Fruit fly (Drosophila melanogaster) whole organism, embryonic: ENCODE measurements around the gene be.

Experiments
- Aef1 ChIP-seq: fragments of 200-800 bp; sonication (Bioruptor generic); IDR thresholded peaks from 3 replicates; pipeline ENCODE4 v1.3.6; 2022; ENCODE audit warnings: missing biosample characterization, missing genetic modification characterization
- BEAF-32 ChIP-seq: fragments of 200-800 bp; sonication (Bioruptor generic); optimal IDR thresholded peaks from 3 replicates; lab custom pipeline; 2017; ENCODE audit warnings: missing biosample characterization, missing genetic modification characterization, mild to moderate bottlenecking, moderate library complexity, missing genetic modification reagents
- Bdp1 ChIP-seq: fragments of 200-800 bp; sonication (Bioruptor generic); optimal IDR thresholded peaks from 3 replicates; lab custom pipeline; 2016; ENCODE audit warnings: missing biosample characterization, missing genetic modification characterization
- CG1024 ChIP-seq: fragments of 200-800 bp; sonication (Bioruptor generic); IDR thresholded peaks from 2 replicates; pipeline ENCODE4 v1.3.6; 2022; ENCODE audit warnings: missing biosample characterization, missing genetic modification characterization
- CG10565 ChIP-seq: fragments of 200-800 bp; sonication (Bioruptor generic); optimal IDR thresholded peaks from 3 replicates; lab custom pipeline; 2016; ENCODE audit warnings: missing biosample characterization, mild to moderate bottlenecking, missing genetic modification characterization
- CG11085 ChIP-seq: fragments of 200-800 bp; sonication (Bioruptor generic); IDR thresholded peaks from 2 replicates; pipeline ENCODE4 v1.3.6; 2022; ENCODE audit warnings: missing biosample characterization, missing genetic modification characterization
- CG11696 ChIP-seq: fragments of 200-800 bp; sonication (Bioruptor generic); IDR thresholded peaks from 2 replicates; pipeline ENCODE4 v1.3.6; 2022; ENCODE audit warnings: missing biosample characterization, missing genetic modification characterization
- CG12071 ChIP-seq: fragments of 200-800 bp; sonication (Bioruptor generic); optimal IDR thresholded peaks from 3 replicates; lab custom pipeline; 2018; ENCODE audit warnings: missing biosample characterization, mild to moderate bottlenecking, missing genetic modification characterization
- CG12744 ChIP-seq: fragments of 200-800 bp; sonication (Bioruptor generic); optimal IDR thresholded peaks from 2 replicates; lab custom pipeline; 2016; ENCODE audit warnings: missing biosample characterization, missing genetic modification characterization
- CG14014 ChIP-seq: fragments of 200-800 bp; sonication (Bioruptor generic); IDR thresholded peaks from 2 replicates; pipeline ENCODE4 v1.3.6; 2022; ENCODE audit warnings: missing biosample characterization, missing genetic modification characterization
- CG14965 ChIP-seq: fragments of 200-800 bp; sonication (Bioruptor generic); optimal IDR thresholded peaks from 2 replicates; lab custom pipeline; 2016; ENCODE audit warnings: missing biosample characterization, missing genetic modification characterization, borderline replicate concordance
- CG15479 ChIP-seq: fragments of 200-800 bp; sonication (Bioruptor generic); optimal IDR thresholded peaks from 3 replicates; lab custom pipeline; 2019; ENCODE audit warnings: missing biosample characterization, mild to moderate bottlenecking, missing genetic modification characterization, moderate library complexity
- CG17385 ChIP-seq: fragments of 200-800 bp; sonication (Bioruptor generic); optimal IDR thresholded peaks from 3 replicates; lab custom pipeline; 2018; ENCODE audit warnings: missing biosample characterization, mild to moderate bottlenecking, missing genetic modification characterization
- CG17912 ChIP-seq: fragments of 200-800 bp; sonication (Bioruptor generic); optimal IDR thresholded peaks from 2 replicates; lab custom pipeline; 2018; ENCODE audit warnings: missing biosample characterization, mild to moderate bottlenecking, missing genetic modification characterization
- CG1792 ChIP-seq: fragments of 200-800 bp; sonication (Bioruptor generic); optimal IDR thresholded peaks from 2 replicates; lab custom pipeline; 2016; ENCODE audit warnings: missing biosample characterization, missing genetic modification characterization
- CG32532 ChIP-seq: fragments of 200-800 bp; sonication (Bioruptor generic); IDR thresholded peaks from 2 replicates; pipeline ENCODE4 v1.3.6; 2022; ENCODE audit warnings: missing biosample characterization, missing genetic modification characterization
- CG3847 ChIP-seq: fragments of 200-800 bp; sonication (Bioruptor generic); IDR thresholded peaks from 2 replicates; pipeline ENCODE4 v1.3.6; 2022; ENCODE audit warnings: missing biosample characterization, missing genetic modification characterization
- CG42726 ChIP-seq: fragments of 200-800 bp; sonication (Bioruptor generic); IDR thresholded peaks from 2 replicates; pipeline ENCODE4 v1.3.6; 2022; ENCODE audit warnings: missing biosample characterization, missing genetic modification characterization; ENCODE audit not compliant: partially characterized antibody
- CG6254 ChIP-seq: fragments of 200-800 bp; sonication (Bioruptor generic); optimal IDR thresholded peaks from 3 replicates; lab custom pipeline; 2017; ENCODE audit warnings: mild to moderate bottlenecking, missing biosample characterization, missing genetic modification reagents, missing genetic modification characterization
- CG7372 ChIP-seq: fragments of 200-800 bp; sonication (Bioruptor generic); IDR thresholded peaks from 2 replicates; pipeline ENCODE4 v1.3.6; 2022; ENCODE audit warnings: missing biosample characterization, missing genetic modification characterization
- CG7839 ChIP-seq: fragments of 200-800 bp; sonication (Bioruptor generic); optimal IDR thresholded peaks from 3 replicates; lab custom pipeline; 2018; ENCODE audit warnings: missing biosample characterization, mild to moderate bottlenecking, missing genetic modification characterization, moderate library complexity
- CG7963 ChIP-seq: fragments of 200-800 bp; sonication (Bioruptor generic); IDR thresholded peaks from 3 replicates; pipeline ENCODE4 v1.3.6; 2022; ENCODE audit warnings: missing biosample characterization, missing genetic modification characterization; ENCODE audit not compliant: partially characterized antibody
- CG8388 ChIP-seq: fragments of 200-800 bp; sonication (Bioruptor generic); optimal IDR thresholded peaks from 2 replicates; lab custom pipeline; 2019; ENCODE audit warnings: missing biosample characterization, mild to moderate bottlenecking, missing genetic modification characterization, moderate library complexity
- CG9727 ChIP-seq: fragments of 200-800 bp; sonication (Bioruptor generic); optimal IDR thresholded peaks from 3 replicates; lab custom pipeline; 2017; ENCODE audit warnings: missing biosample characterization, mild to moderate bottlenecking, missing genetic modification characterization
- CG9797 ChIP-seq: fragments of 200-800 bp; sonication (Bioruptor generic); optimal IDR thresholded peaks from 3 replicates; lab custom pipeline; 2018; ENCODE audit warnings: missing biosample characterization, mild to moderate bottlenecking, missing genetic modification characterization
- CG9876 ChIP-seq: fragments of 200-800 bp; sonication (Bioruptor generic); optimal IDR thresholded peaks from 2 replicates; lab custom pipeline; 2016; ENCODE audit warnings: missing biosample characterization, missing genetic modification characterization
- D19B ChIP-seq: fragments of 200-800 bp; sonication (Bioruptor generic); optimal IDR thresholded peaks from 2 replicates; lab custom pipeline; 2017; ENCODE audit warnings: missing biosample characterization, mild to moderate bottlenecking, missing genetic modification characterization
- Dek ChIP-seq: fragments of 200-800 bp; sonication (Bioruptor generic); optimal IDR thresholded peaks from 3 replicates; lab custom pipeline; 2019; ENCODE audit warnings: missing biosample characterization, mild to moderate bottlenecking, missing genetic modification characterization, moderate library complexity
- Gsc ChIP-seq: fragments of 200-800 bp; sonication (Bioruptor generic); IDR thresholded peaks from 2 replicates; pipeline ENCODE4 v1.3.6; 2022; ENCODE audit warnings: missing biosample characterization, missing genetic modification characterization
- HmgZ ChIP-seq: fragments of 200-800 bp; sonication (Bioruptor generic); optimal IDR thresholded peaks from 2 replicates; lab custom pipeline; 2018; ENCODE audit warnings: missing biosample characterization, mild to moderate bottlenecking, missing genetic modification characterization
- Hr78 ChIP-seq, 2 experiments: fragments of 200-800 bp in 1 of 2; fragments of >200 bp in 1 of 2; sonication (Bioruptor generic) in 1 of 2; optimal IDR thresholded peaks; 2 replicates each; lab custom pipeline; 2017 to 2019; ENCODE audit warnings: missing biosample characterization in 2 of 2, missing genetic modification characterization in 2 of 2, mild to moderate bottlenecking in 1 of 2, moderate library complexity in 1 of 2
- Opbp ChIP-seq: fragments of 200-800 bp; sonication (Bioruptor generic); IDR thresholded peaks from 3 replicates; pipeline ENCODE4 v1.3.6; 2022; ENCODE audit warnings: missing biosample characterization, missing genetic modification characterization; ENCODE audit not compliant: partially characterized antibody
- Optix ChIP-seq: fragments of 200-800 bp; sonication (Bioruptor generic); IDR thresholded peaks from 3 replicates; pipeline ENCODE4 v1.3.6; 2022; ENCODE audit warnings: missing biosample characterization, missing genetic modification characterization
- Ravus ChIP-seq: fragments of 200-800 bp; sonication (Bioruptor generic); IDR thresholded peaks from 2 replicates; pipeline ENCODE4 v1.3.6; 2022; ENCODE audit warnings: missing biosample characterization, missing genetic modification characterization
- Stat92E ChIP-seq, 3 experiments: fragments of >200 bp in 2 of 3; fragments of 200-800 bp in 1 of 3; sonication (Bioruptor generic) in 1 of 3; optimal IDR thresholded peaks; 2 replicates each; lab custom pipeline; 2017 to 2019; ENCODE audit warnings: missing biosample characterization in 3 of 3, missing genetic modification characterization in 3 of 3, mild to moderate bottlenecking in 1 of 3, moderate library complexity in 1 of 3
- corto ChIP-seq: fragments of 200-800 bp; sonication (Bioruptor generic); optimal IDR thresholded peaks from 2 replicates; lab custom pipeline; 2016; ENCODE audit warnings: missing biosample characterization, mild to moderate bottlenecking, missing genetic modification characterization, moderate library complexity
- croc ChIP-seq: fragments of 200-800 bp; sonication (Bioruptor generic); conservative IDR thresholded peaks from 3 replicates; pipeline ENCODE4 v1.3.6; 2022; ENCODE audit warnings: missing biosample characterization, missing genetic modification characterization
- crp ChIP-seq, 2 experiments: fragments of 200-800 bp; sonication (Bioruptor generic); optimal IDR thresholded peaks; 2 replicates in 1 of 2; 3 replicates in 1 of 2; lab custom pipeline; 2017; ENCODE audit warnings: missing biosample characterization in 2 of 2, missing genetic modification characterization in 2 of 2, mild to moderate bottlenecking in 1 of 2, moderate library complexity in 1 of 2
- dmrt11E ChIP-seq: fragments of 200-800 bp; sonication (Bioruptor generic); optimal IDR thresholded peaks from 3 replicates; lab custom pipeline; 2018; ENCODE audit warnings: missing biosample characterization, mild to moderate bottlenecking, missing genetic modification characterization, moderate library complexity
- exex ChIP-seq: fragments of 200-800 bp; sonication (Bioruptor generic); optimal IDR thresholded peaks from 4 replicates; lab custom pipeline; 2018; ENCODE audit warnings: missing biosample characterization, mild to moderate bottlenecking, missing genetic modification characterization, moderate library complexity
- her ChIP-seq: fragments of 200-800 bp; sonication (Bioruptor generic); optimal IDR thresholded peaks from 2 replicates; lab custom pipeline; 2016; ENCODE audit warnings: missing biosample characterization, missing genetic modification characterization
- hth ChIP-seq: fragments of >200 bp; optimal IDR thresholded peaks from 2 replicates; lab custom pipeline; 2017; ENCODE audit warnings: inconsistent platforms
- insv ChIP-seq, 2 experiments: fragments of 200-800 bp; sonication (Bioruptor generic); optimal IDR thresholded peaks; 3 replicates each; lab custom pipeline; 2016 to 2018; ENCODE audit warnings: missing biosample characterization in 2 of 2, missing genetic modification characterization in 2 of 2
- pb ChIP-seq: fragments of 200-800 bp; sonication (Bioruptor generic); optimal IDR thresholded peaks from 3 replicates; lab custom pipeline; 2016; ENCODE audit warnings: missing biosample characterization, missing genetic modification characterization
- pfk ChIP-seq: fragments of 200-800 bp; sonication (Bioruptor generic); optimal IDR thresholded peaks from 2 replicates; lab custom pipeline; 2018; ENCODE audit warnings: missing biosample characterization, mild to moderate bottlenecking, missing genetic modification characterization, moderate library complexity
- schlank ChIP-seq: fragments of 200-800 bp; sonication (Bioruptor generic); optimal IDR thresholded peaks from 2 replicates; lab custom pipeline; 2018; ENCODE audit warnings: missing biosample characterization, mild to moderate bottlenecking, missing genetic modification characterization
- sens ChIP-seq: fragments of 200-800 bp; sonication (Bioruptor generic); peaks from one replicate; lab custom pipeline; 2016; ENCODE audit warnings: missing biosample characterization, missing genetic modification characterization
- usp ChIP-seq: fragments of >200 bp; optimal IDR thresholded peaks from 2 replicates; lab custom pipeline; 2017; ENCODE audit warnings: missing biosample characterization, missing genetic modification characterization
- wdn ChIP-seq: fragments of 200-800 bp; sonication (Bioruptor generic); IDR thresholded peaks from 2 replicates; pipeline ENCODE4 v1.3.6; 2022; ENCODE audit warnings: missing biosample characterization, missing genetic modification characterization
- z ChIP-seq: fragments of 200-800 bp; sonication (Bioruptor generic); IDR thresholded peaks from 3 replicates; pipeline ENCODE4 v1.3.6; 2022; ENCODE audit warnings: missing biosample characterization, missing genetic modification characterization

Gene be

DNA sequence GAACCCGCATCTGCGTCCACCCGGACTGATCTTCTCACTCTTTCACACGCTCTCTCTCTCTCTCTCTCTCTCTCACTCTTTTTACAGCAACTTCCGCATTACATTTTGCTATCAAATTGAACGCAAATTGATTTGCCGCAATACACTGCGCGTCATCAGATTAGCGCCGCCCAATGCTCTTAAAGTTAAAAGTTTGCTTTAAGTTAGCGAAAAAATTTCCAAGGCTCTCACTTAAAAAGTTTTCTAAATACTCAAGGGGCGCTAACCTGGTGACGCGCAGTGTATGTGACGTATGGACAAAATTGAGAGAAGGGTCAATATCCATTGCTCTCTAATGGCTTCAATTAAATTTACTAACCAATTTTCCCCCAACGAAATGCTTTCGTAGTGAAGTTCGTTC lies 2.0 kb upstream of the be start (continued):
- TF ChIP-seq Hr78 (GFP tag; optimal IDR thresholded peaks at IDR 0.05; lab: Kevin White, UChicago): peak in 1 of 2 experiments; percentile 56
- peak; percentile 62 for TF ChIP-seq D19B (GFP tag; lab: Kevin White, UChicago)
- TF ChIP-seq CG12071 (GFP tag; lab: Kevin White, UChicago): peak; percentile 86
- TF ChIP-seq CG17385: peak; percentile 82
- TF ChIP-seq dmrt11E (tag; lab: Kevin White, UChicago): peak; percentile 79
- peak in 1 of 2 experiments; percentile 36 for TF ChIP-seq crp (GFP tag; optimal IDR thresholded peaks at IDR 0.05; lab: Kevin White, UChicago)
- peak; percentile 84 for TF ChIP-seq CG9727 (GFP tag; lab: Kevin White, UChicago)
- TF ChIP-seq CG42726: no peak
- TF ChIP-seq pfk (GFP tag; lab: Kevin White, UChicago): peak; percentile 6
- TF ChIP-seq CG17912 (GFP tag; lab: Kevin White, UChicago): peak; percentile 63
- TF ChIP-seq Aef1 (GFP tag; lab: Robert Waterston, UW): peak; percentile 82
- TF ChIP-seq Stat92E (GFP tag; optimal IDR thresholded peaks at IDR 0.05; lab: Kevin White, UChicago): no peak
- peak; percentile 18 for TF ChIP-seq CG15479 (GFP tag; lab: Kevin White, UChicago)
- TF ChIP-seq exex (tag; lab: Kevin White, UChicago): peak; percentile 70
- TF ChIP-seq Ravus (GFP tag; lab: Robert Waterston, UW): peak; percentile 61
- peak; percentile 86 for TF ChIP-seq Optix (GFP tag; lab: Robert Waterston, UW)
- TF ChIP-seq sens (GFP tag; lab: Kevin White, UChicago): peak; percentile 98
- peak; percentile 81 for TF ChIP-seq wdn (GFP tag; lab: Robert Waterston, UW)
- no peak for TF ChIP-seq z (GFP tag; lab: Robert Waterston, UW)
- TF ChIP-seq CG7839 (tag; lab: Kevin White, UChicago): peak; percentile 92
- peak; percentile 82 for TF ChIP-seq CG32532 (GFP tag; lab: Robert Waterston, UW)
- no peak for TF ChIP-seq corto
- TF ChIP-seq CG1024 (GFP tag; lab: Robert Waterston, UW): peak; percentile 60
- peak; percentile 73 for TF ChIP-seq CG9876 (GFP tag; lab: Kevin White, UChicago)
- peak; percentile 71 for TF ChIP-seq CG7372
- peak; percentile 64 for TF ChIP-seq CG14965 (GFP tag; lab: Kevin White, UChicago)
- no peak for TF ChIP-seq usp (GFP tag; lab: Kevin White, UChicago)
- TF ChIP-seq CG3847: peak; percentile 84
- peak; percentile 80 for TF ChIP-seq CG14014 (GFP tag; lab: Robert Waterston, UW)
- TF ChIP-seq pb (GFP tag; lab: Kevin White, UChicago): peak; percentile 88
- TF ChIP-seq CG8388 (GFP tag; lab: Kevin White, UChicago): peak; percentile 82
- 0 out of 2 replicates have a peak, but pooled peaks have one; percentile 19 for TF ChIP-seq CG11085 (GFP tag; lab: Robert Waterston, UW)
- TF ChIP-seq insv (GFP tag; optimal IDR thresholded peaks at IDR 0.05; lab: Kevin White, UChicago): peak in 1 of 2 experiments; percentile 21
- TF ChIP-seq CG12744 (GFP tag; lab: Kevin White, UChicago): peak; percentile 80
- TF ChIP-seq CG7963 (GFP tag; lab: Robert Waterston, UW): no peak
- peak; percentile 90 for TF ChIP-seq her (GFP tag; lab: Kevin White, UChicago)
- TF ChIP-seq Opbp (GFP tag; lab: Robert Waterston, UW): no peak
- peak; percentile 76 for TF ChIP-seq CG1792
- peak; percentile 80 for TF ChIP-seq Dek (tag; lab: Kevin White, UChicago)
- peak; percentile 73 for TF ChIP-seq Bdp1 (GFP tag; lab: Kevin White, UChicago)
- no peak for TF ChIP-seq CG9797 (GFP tag; lab: Kevin White, UChicago)
- TF ChIP-seq croc: peak; percentile 68
- no peak for TF ChIP-seq hth (lab: Kevin White, UChicago)
- TF ChIP-seq BEAF-32 (GFP tag; lab: Kevin White, UChicago): no peak
- TF ChIP-seq CG10565 (GFP tag; lab: Kevin White, UChicago): peak; percentile 26
- peak; percentile 78 for TF ChIP-seq CG6254 (GFP tag; lab: Kevin White, UChicago)
- no peak for TF ChIP-seq Gsc (GFP tag; lab: Robert Waterston, UW)
- TF ChIP-seq CG11696 (GFP tag; lab: Robert Waterston, UW): peak; percentile 93
- peak; percentile 71 for TF ChIP-seq schlank (tag; lab: Kevin White, UChicago)
- peak; percentile 74 for TF ChIP-seq HmgZ
